Fruit fly (Drosophila melanogaster) whole organism, embryonic: Measurements from ENCODE around the gene CG42828.

Experiments
- Aef1 ChIP-seq: fragments of 200-800 bp; sonication (Bioruptor generic); IDR thresholded peaks from 3 replicates; pipeline ENCODE4 v1.3.6; 2022; ENCODE audit warnings: missing biosample characterization, missing genetic modification characterization
- Atf3 ChIP-seq: fragments of 200-800 bp; sonication (Bioruptor generic); optimal IDR thresholded peaks from 3 replicates; lab custom pipeline; 2016; ENCODE audit warnings: missing biosample characterization, missing genetic modification characterization
- B-H2 ChIP-seq: fragments of 200-800 bp; sonication (Bioruptor generic); optimal IDR thresholded peaks from 2 replicates; lab custom pipeline; 2018; ENCODE audit warnings: missing biosample characterization, mild to moderate bottlenecking, missing genetic modification characterization
- CG10209 ChIP-seq: fragments of 200-800 bp; sonication (Bioruptor generic); optimal IDR thresholded peaks from 3 replicates; lab custom pipeline; 2017; ENCODE audit warnings: missing biosample characterization, mild to moderate bottlenecking, missing genetic modification characterization, missing genetic modification reagents
- CG11723 ChIP-seq: fragments of 200-800 bp; sonication (Bioruptor generic); optimal IDR thresholded peaks from 2 replicates; lab custom pipeline; 2017; ENCODE audit warnings: missing biosample characterization, mild to moderate bottlenecking, missing genetic modification characterization
- CG12155 ChIP-seq: fragments of 200-800 bp; sonication (Bioruptor generic); optimal IDR thresholded peaks from 3 replicates; lab custom pipeline; 2016; ENCODE audit warnings: missing biosample characterization, missing genetic modification characterization
- CG12219 ChIP-seq: fragments of 200-800 bp; sonication (Bioruptor generic); optimal IDR thresholded peaks from 3 replicates; lab custom pipeline; 2018; ENCODE audit warnings: missing biosample characterization, mild to moderate bottlenecking, missing genetic modification characterization
- CG13123 ChIP-seq: fragments of 200-800 bp; sonication (Bioruptor generic); optimal IDR thresholded peaks from 2 replicates; lab custom pipeline; 2016; ENCODE audit warnings: missing biosample characterization, missing genetic modification characterization
- CG14441 ChIP-seq: fragments of 200-800 bp; sonication (Bioruptor generic); IDR thresholded peaks from 2 replicates; pipeline ENCODE4 v1.3.6; 2022; ENCODE audit warnings: missing biosample characterization, missing genetic modification characterization
- CG15073 ChIP-seq: fragments of 200-800 bp; sonication (Bioruptor generic); optimal IDR thresholded peaks from 2 replicates; lab custom pipeline; 2016; ENCODE audit warnings: missing biosample characterization, missing genetic modification characterization
- CG1529 ChIP-seq: fragments of 200-800 bp; sonication (Bioruptor generic); optimal IDR thresholded peaks from 3 replicates; lab custom pipeline; 2018; ENCODE audit warnings: missing biosample characterization, missing genetic modification characterization
- CG17568 ChIP-seq: fragments of 200-800 bp; sonication (Bioruptor generic); optimal IDR thresholded peaks from 2 replicates; lab custom pipeline; 2018; ENCODE audit warnings: missing biosample characterization, mild to moderate bottlenecking, missing genetic modification characterization, moderate library complexity
- CG17612 ChIP-seq: fragments of 200-800 bp; sonication (Bioruptor generic); IDR thresholded peaks from 2 replicates; pipeline ENCODE4 v1.3.6; 2022; ENCODE audit warnings: missing biosample characterization, missing genetic modification characterization
- CG3065 ChIP-seq: fragments of 200-800 bp; sonication (Bioruptor generic); optimal IDR thresholded peaks from 2 replicates; lab custom pipeline; 2016; ENCODE audit warnings: missing biosample characterization, missing genetic modification characterization
- CG3726 ChIP-seq: fragments of 200-800 bp; sonication (Bioruptor generic); IDR thresholded peaks from 3 replicates; pipeline ENCODE4, ENCODE4 v1.3.6; 2022; ENCODE audit warnings: missing biosample characterization, missing genetic modification characterization
- CG7963 ChIP-seq: fragments of 200-800 bp; sonication (Bioruptor generic); IDR thresholded peaks from 3 replicates; pipeline ENCODE4 v1.3.6; 2022; ENCODE audit warnings: missing biosample characterization, missing genetic modification characterization; ENCODE audit not compliant: partially characterized antibody
- CTCF ChIP-seq: fragments of 200-800 bp; sonication (Bioruptor generic); optimal IDR thresholded peaks from 2 replicates; lab custom pipeline; 2017; ENCODE audit warnings: missing biosample characterization, mild to moderate bottlenecking, missing genetic modification characterization, moderate library complexity
- Camta ChIP-seq: fragments of 200-800 bp; sonication (Bioruptor generic); optimal IDR thresholded peaks from 2 replicates; lab custom pipeline; 2016; ENCODE audit warnings: missing biosample characterization, missing genetic modification characterization
- Chrac-16 ChIP-seq: fragments of 200-800 bp; sonication (Bioruptor generic); optimal IDR thresholded peaks from 3 replicates; lab custom pipeline; 2016; ENCODE audit warnings: missing biosample characterization, missing genetic modification characterization
- CkIIα-i1 ChIP-seq: fragments of 200-800 bp; sonication (Bioruptor generic); IDR thresholded peaks from 2 replicates; pipeline ENCODE4 v1.3.6; 2022; ENCODE audit warnings: missing biosample characterization, missing genetic modification characterization
- Dfd ChIP-seq, 2 experiments: fragments of >200 bp; optimal IDR thresholded peaks; 2 replicates each; lab custom pipeline; 2017; ENCODE audit warnings: missing biosample characterization in 2 of 2, missing genetic modification characterization in 2 of 2
- Elba2 ChIP-seq: fragments of 200-800 bp; sonication (Bioruptor generic); optimal IDR thresholded peaks from 3 replicates; lab custom pipeline; 2016; ENCODE audit warnings: missing biosample characterization, missing genetic modification characterization
- HLHmδ ChIP-seq: fragments of 200-800 bp; sonication (Bioruptor generic); optimal IDR thresholded peaks from 2 replicates; lab custom pipeline; 2018; ENCODE audit warnings: missing biosample characterization, mild to moderate bottlenecking, missing genetic modification characterization, moderate library complexity
- Hey ChIP-seq: fragments of 200-800 bp; sonication (Bioruptor generic); optimal IDR thresholded peaks from 3 replicates; lab custom pipeline; 2018; ENCODE audit warnings: missing biosample characterization, mild to moderate bottlenecking, missing genetic modification characterization
- Hmr ChIP-seq: fragments of 200-800 bp; sonication (Bioruptor generic); optimal IDR thresholded peaks from 3 replicates; lab custom pipeline; 2017; ENCODE audit warnings: mild to moderate bottlenecking, missing biosample characterization, missing genetic modification reagents, missing genetic modification characterization
- Hmx ChIP-seq: fragments of 200-800 bp; sonication (Bioruptor generic); optimal IDR thresholded peaks from 2 replicates; lab custom pipeline; 2016; ENCODE audit warnings: missing biosample characterization, missing genetic modification characterization
- Max ChIP-seq: fragments of 200-800 bp; sonication (Bioruptor generic); optimal IDR thresholded peaks from 2 replicates; lab custom pipeline; 2016; ENCODE audit warnings: missing biosample characterization, mild to moderate bottlenecking, missing genetic modification characterization
- NK7.1 ChIP-seq: fragments of 200-800 bp; sonication (Bioruptor generic); optimal IDR thresholded peaks from 3 replicates; lab custom pipeline; 2016; ENCODE audit warnings: missing biosample characterization, missing genetic modification characterization
- NfI ChIP-seq: fragments of 200-800 bp; sonication (Bioruptor generic); optimal IDR thresholded peaks from 3 replicates; lab custom pipeline; 2018; ENCODE audit warnings: missing biosample characterization, mild to moderate bottlenecking, missing genetic modification characterization, moderate library complexity
- Pdp1 ChIP-seq, 2 experiments: fragments of 200-800 bp; sonication (Bioruptor generic); optimal IDR thresholded peaks; 3 replicates each; lab custom pipeline; 2016; ENCODE audit warnings: missing biosample characterization in 2 of 2, missing genetic modification characterization in 2 of 2, mild to moderate bottlenecking in 1 of 2, moderate library complexity in 1 of 2
- Taf1 ChIP-seq: fragments of 200-800 bp; sonication (Bioruptor generic); IDR thresholded peaks from 2 replicates; pipeline ENCODE4 v1.3.6; 2022; ENCODE audit warnings: missing biosample characterization, missing genetic modification characterization
- Trl ChIP-seq, 3 experiments: fragments of >200 bp in 2 of 3; fragments of 200-800 bp in 1 of 3; sonication (Bioruptor generic) in 1 of 3; optimal IDR thresholded peaks; 2 replicates in 1 of 3; 3 replicates in 2 of 3; lab custom pipeline; 2016 to 2017; ENCODE audit warnings: missing biosample characterization in 1 of 3, missing genetic modification characterization in 1 of 3
- ato ChIP-seq: fragments of 200-800 bp; sonication (Bioruptor generic); IDR thresholded peaks from 2 replicates; pipeline ENCODE4 v1.3.6; 2022; ENCODE audit warnings: missing biosample characterization, missing genetic modification characterization; ENCODE audit not compliant: partially characterized antibody
- chn ChIP-seq: fragments of 200-800 bp; sonication (Bioruptor generic); optimal IDR thresholded peaks from 2 replicates; lab custom pipeline; 2016; ENCODE audit warnings: missing biosample characterization, missing genetic modification characterization
- crp ChIP-seq, 2 experiments: fragments of 200-800 bp; sonication (Bioruptor generic); optimal IDR thresholded peaks; 2 replicates in 1 of 2; 3 replicates in 1 of 2; lab custom pipeline; 2017; ENCODE audit warnings: missing biosample characterization in 2 of 2, missing genetic modification characterization in 2 of 2, mild to moderate bottlenecking in 1 of 2, moderate library complexity in 1 of 2
- dmrt11E ChIP-seq: fragments of 200-800 bp; sonication (Bioruptor generic); optimal IDR thresholded peaks from 3 replicates; lab custom pipeline; 2018; ENCODE audit warnings: missing biosample characterization, mild to moderate bottlenecking, missing genetic modification characterization, moderate library complexity
- insv ChIP-seq, 2 experiments: fragments of 200-800 bp; sonication (Bioruptor generic); optimal IDR thresholded peaks; 3 replicates each; lab custom pipeline; 2016 to 2018; ENCODE audit warnings: missing biosample characterization in 2 of 2, missing genetic modification characterization in 2 of 2
- oc ChIP-seq: fragments of 200-800 bp; sonication (Bioruptor generic); optimal IDR thresholded peaks from 2 replicates; lab custom pipeline; 2018; ENCODE audit warnings: missing biosample characterization, mild to moderate bottlenecking, missing genetic modification characterization, moderate library complexity
- otp ChIP-seq: fragments of 200-800 bp; sonication (Bioruptor generic); IDR thresholded peaks from 3 replicates; pipeline ENCODE4, ENCODE4 v1.3.6; 2022; ENCODE audit warnings: missing biosample characterization, missing genetic modification characterization
- pan ChIP-seq, 4 experiments: fragments of >200 bp in 3 of 4; fragments of 200-800 bp in 1 of 4; sonication (Bioruptor generic) in 1 of 4; optimal IDR thresholded peaks in 3 of 4; IDR thresholded peaks in 1 of 4; 2 replicates each; pipeline versions ENCODE4 v1.3.6 to Lab custom; 2017 to 2022; ENCODE audit warnings: missing biosample characterization in 2 of 4, missing genetic modification characterization in 2 of 4, mixed read lengths in 1 of 4
- pita ChIP-seq: fragments of 200-800 bp; sonication (Bioruptor generic); optimal IDR thresholded peaks from 2 replicates; lab custom pipeline; 2017; ENCODE audit warnings: missing biosample characterization, mild to moderate bottlenecking, missing genetic modification characterization
- prd ChIP-seq, 3 experiments: fragments of >200 bp in 2 of 3; fragments of 200-800 bp in 1 of 3; sonication (Bioruptor generic) in 1 of 3; optimal IDR thresholded peaks in 2 of 3; IDR thresholded peaks in 1 of 3; 2 replicates in 2 of 3; 3 replicates in 1 of 3; pipeline versions ENCODE4 v1.3.6 to Lab custom; 2017 to 2022; ENCODE audit warnings: missing biosample characterization in 1 of 3, missing genetic modification characterization in 1 of 3
- sd ChIP-seq: fragments of 200-800 bp; sonication (Bioruptor generic); optimal IDR thresholded peaks from 3 replicates; lab custom pipeline; 2018; ENCODE audit warnings: missing biosample characterization, mild to moderate bottlenecking, missing genetic modification characterization, moderate library complexity
- sob ChIP-seq: fragments of 200-800 bp; sonication (Bioruptor generic); IDR thresholded peaks from 2 replicates; pipeline ENCODE4 v1.3.6; 2022; ENCODE audit warnings: missing biosample characterization, missing genetic modification characterization
- sqz ChIP-seq: fragments of 200-800 bp; sonication (Bioruptor generic); optimal IDR thresholded peaks from 3 replicates; lab custom pipeline; 2018; ENCODE audit warnings: missing biosample characterization, mild to moderate bottlenecking, missing genetic modification characterization
- ttk ChIP-seq: fragments of 200-800 bp; sonication (Bioruptor generic); IDR thresholded peaks from 2 replicates; pipeline ENCODE4 v2.1.2; 2022; ENCODE audit warnings: missing biosample characterization, missing genetic modification characterization
- usp ChIP-seq: fragments of >200 bp; optimal IDR thresholded peaks from 2 replicates; lab custom pipeline; 2017; ENCODE audit warnings: missing biosample characterization, missing genetic modification characterization
- vvl ChIP-seq: fragments of 200-800 bp; sonication (Bioruptor generic); IDR thresholded peaks from 2 replicates; pipeline ENCODE4 v1.3.6; 2022; ENCODE audit warnings: missing biosample characterization, missing genetic modification characterization

Gene CG42828

dm6 chr3R:23347432-23348305, 25.8 kb upstream of the CG42828 start, which contains the start of gene PolE1 (continued):
- TF ChIP-seq dmrt11E (no peak), CG17568 (GFP tag; lab: Kevin White, UChicago) (no peak), CG14441 (GFP tag; lab: Robert Waterston, UW) (no peak), Hey (tag; lab: Kevin White, UChicago) (no peak), Camta (GFP tag; lab: Kevin White, UChicago) (no peak), Chrac-16 (no peak), pita (GFP tag; lab: Kevin White, UChicago) (no peak), CG1529 (GFP tag; lab: Kevin White, UChicago) (no peak), otp (GFP tag; lab: Robert Waterston, UW) (peak; percentile 21; the same call in 1 of the 3 replicates), Pdp1 (GFP tag; optimal IDR thresholded peaks at IDR 0.05; lab: Kevin White, UChicago) (peak in 1 of 2 experiments; percentile 21), CG15073 (GFP tag; lab: Kevin White, UChicago) (no peak), sqz (GFP tag; lab: Kevin White, UChicago) (no peak), CG10209 (GFP tag; lab: Kevin White, UChicago) (no peak), CG12155 (no peak), chn (GFP tag; lab: Kevin White, UChicago) (no peak), Dfd (GFP tag; optimal IDR thresholded peaks at IDR 0.05; lab: Kevin White, UChicago) (no peak), ttk (GFP tag; lab: Robert Waterston, UW) (0 out of 2 replicates have a peak, but pooled peaks have one; percentile 22), Trl (optimal IDR thresholded peaks at IDR 0.05; lab: Kevin White, UChicago) (peak; percentile 25 to 91), Trl (GFP tag; optimal IDR thresholded peaks at IDR 0.05; lab: Kevin White, UChicago) (no peak), oc (tag; lab: Kevin White, UChicago) (no peak), ato (no peak), HLHmδ (GFP tag; lab: Kevin White, UChicago) (no peak), usp (GFP tag; lab: Kevin White, UChicago) (no peak), Atf3 (GFP tag; lab: Kevin White, UChicago) (no peak), crp (GFP tag; optimal IDR thresholded peaks at IDR 0.05; lab: Kevin White, UChicago) (no peak), Taf1 (GFP tag; lab: Robert Waterston, UW) (no peak), CG12219 (GFP tag; lab: Kevin White, UChicago) (no peak), CG3065 (GFP tag; lab: Kevin White, UChicago) (no peak), Elba2 (GFP tag; lab: Kevin White, UChicago) (no peak), pan (optimal IDR thresholded peaks at IDR 0.05; lab: Kevin White, UChicago) (no peak), pan (GFP tag; optimal IDR thresholded peaks at IDR 0.05 in 1 of 2, IDR thresholded peaks at IDR 0.05 in 1 of 2) (peak in 1 of 2 experiments; percentile 11), Max (peak; percentile 26), Hmr (GFP tag; lab: Kevin White, UChicago) (peak; percentile 28), insv (GFP tag; optimal IDR thresholded peaks at IDR 0.05; lab: Kevin White, UChicago) (no peak), sd (tag; lab: Kevin White, UChicago) (peak; percentile 85), B-H2 (GFP tag; lab: Kevin White, UChicago) (peak; percentile 32), CTCF (GFP tag; lab: Kevin White, UChicago) (peak; percentile 17), sob (GFP tag; lab: Robert Waterston, UW) (peak; percentile 10; the same call in 1 of the 2 replicates), CkIIα-i1 (GFP tag; lab: Robert Waterston, UW) (no peak), vvl (peak; percentile 37; the same call in 1 of the 2 replicates), NK7.1 (GFP tag; lab: Kevin White, UChicago) (no peak), Aef1 (GFP tag; lab: Robert Waterston, UW) (no peak), NfI (GFP tag; lab: Kevin White, UChicago) (peak; percentile 11), CG3726 (GFP tag; lab: Robert Waterston, UW) (no peak), CG13123 (GFP tag; lab: Kevin White, UChicago) (no peak), prd (optimal IDR thresholded peaks at IDR 0.05; lab: Kevin White, UChicago) (no peak), prd (GFP tag; IDR thresholded peaks at IDR 0.05; lab: Robert Waterston, UW) (no peak), Hmx (GFP tag; lab: Kevin White, UChicago) (no peak), CG17612 (GFP tag; lab: Robert Waterston, UW) (no peak), CG11723 (GFP tag; lab: Kevin White, UChicago) (no peak), CG7963 (no peak)
